Worm (Caenorhabditis elegans): ENCODE data around the gene T22B7.8.

Gene T22B7.8

ce11 chrX:5631626-5632025 is at the start of gene T22B7.8:
T22B7.8 (plus strand) TSS chrX:5631926.
- TF ChIP-seq aptf-3 (GFP tag; IDR thresholded peaks at IDR 0.05) = no peak
- TF ChIP-seq madf-6 (GFP tag; IDR thresholded peaks at IDR 0.05) = no peak
- TF ChIP-seq F57C9.4 (tag; optimal IDR thresholded peaks at IDR 0.05) = no peak
- TF ChIP-seq mcd-1 (GFP tag; IDR thresholded peaks at IDR 0.05) = no peak
- no peak for TF ChIP-seq F55B11.4 (tag; optimal IDR thresholded peaks at IDR 0.05; ENCODE audit: borderline replicate concordance, insufficient read depth)
- no peak for TF ChIP-seq cebp-1 (GFP tag; IDR thresholded peaks at IDR 0.05)
- TF ChIP-seq cebp-1 (tag; optimal IDR thresholded peaks at IDR 0.05) = no peak

- peak; percentile 59; the same call in 1 of the 2 replicates for TF ChIP-seq hmg-1.2 (GFP tag; IDR thresholded peaks at IDR 0.05)
- no peak for TF ChIP-seq aptf-2 (GFP tag; conservative IDR thresholded peaks at IDR 0.05)
- peak; percentile 31 for TF ChIP-seq ceh-27 (GFP tag; optimal IDR thresholded peaks at IDR 0.05)
- TF ChIP-seq zfh-2 (GFP tag; conservative IDR thresholded peaks at IDR 0.05) = peak; percentile 83
- 0 out of 2 replicates have a peak, but pooled peaks have one; percentile 34 for TF ChIP-seq cebp-2 (GFP tag; IDR thresholded peaks at IDR 0.05)
These were observed 39.9 kb upstream of the T22B7.8 start for ce11 chrX:5591830-5592229.

DNA sequence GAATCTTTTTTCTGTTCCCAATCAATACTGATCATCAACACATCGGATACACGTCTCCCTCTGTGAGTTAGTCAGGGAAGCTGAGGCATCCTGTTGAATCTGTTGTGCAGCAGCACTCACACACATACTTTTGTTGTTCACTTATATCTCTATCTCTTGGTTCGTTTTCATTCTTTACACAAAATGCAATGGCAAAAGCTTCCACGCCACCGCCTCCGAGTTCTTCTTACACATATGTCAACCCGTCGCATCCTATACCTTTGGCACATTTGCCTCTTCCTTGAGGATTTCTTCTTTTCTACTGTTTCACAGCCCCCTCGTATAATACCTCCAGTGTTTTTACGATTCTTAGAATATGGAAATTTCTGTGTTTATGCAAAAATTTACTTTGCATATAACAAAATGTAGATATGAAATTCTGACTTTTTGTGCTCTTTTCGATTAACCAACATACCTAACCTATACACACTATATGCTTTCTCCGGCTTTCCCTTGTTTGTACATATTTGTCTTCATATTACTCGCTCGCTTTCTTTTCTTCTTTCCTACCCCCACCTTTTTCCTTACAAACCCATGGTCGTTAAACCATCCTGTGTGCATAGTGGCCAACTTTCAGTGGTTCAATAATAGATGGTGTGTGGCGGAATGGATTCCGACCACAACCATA is 39.1 kb upstream of the T22B7.8 start, which contains the start of gene unc-97:
Gene unc-97, plus strand, starts transcription at position 617 of the 667 bp plus-strand sequence.
- TF ChIP-seq ztf-26 (tag; optimal IDR thresholded peaks at IDR 0.05) (no peak), hrde-1 (tag; optimal IDR thresholded peaks at IDR 0.05; ENCODE audit: borderline replicate concordance) (no peak)

DNA sequence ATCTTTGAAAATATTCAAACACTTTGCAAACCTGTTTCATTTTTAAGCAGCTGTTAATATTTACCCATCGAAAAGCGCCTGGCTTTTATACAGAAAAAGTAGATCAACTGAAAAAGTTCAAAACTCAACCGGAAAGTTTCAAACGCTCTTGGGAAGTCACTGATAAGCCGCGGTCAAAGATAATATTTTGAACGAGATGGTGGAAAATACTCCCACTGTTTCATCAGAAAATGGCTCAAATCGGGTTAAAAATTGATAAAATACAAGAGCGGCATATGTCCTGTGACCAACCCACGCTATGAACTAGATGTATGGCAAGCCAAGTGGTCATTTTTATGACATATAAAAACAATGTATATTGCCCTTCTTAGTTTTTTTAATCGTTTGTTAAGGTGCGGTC is 32.5 kb upstream of the T22B7.8 start, which contains the start of gene sulp-2:
Gene sulp-2, minus strand, starts transcription at position 107 of the 400 bp plus-strand sequence.
- no peak for TF ChIP-seq Y67H2A.10 (GFP tag; conservative IDR thresholded peaks at IDR 0.05)
- TF ChIP-seq nhr-80 (tag; optimal IDR thresholded peaks at IDR 0.05) = peak; percentile 31

DNA sequence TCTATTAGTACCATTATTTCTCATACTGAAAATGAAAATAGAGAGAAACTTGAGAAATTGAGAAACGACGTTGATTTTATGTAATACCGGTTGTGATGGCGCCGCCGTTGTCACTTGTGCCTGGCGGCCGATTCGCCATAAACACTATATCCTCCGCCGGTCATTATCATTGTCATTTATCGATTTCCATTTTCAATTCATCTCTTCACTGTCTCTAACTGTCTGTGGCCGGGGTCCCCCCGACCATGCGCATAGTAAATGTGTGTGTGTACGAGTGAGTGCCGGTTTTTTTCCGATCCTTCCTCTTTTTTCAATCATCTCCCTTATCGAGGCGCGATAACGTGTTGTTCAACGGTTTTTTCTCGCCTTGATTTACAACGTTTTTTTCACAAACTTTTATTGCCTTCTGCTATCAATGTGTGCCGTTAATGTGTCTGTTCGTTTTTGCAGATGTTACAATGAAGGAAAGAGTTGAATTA is 28.3 kb upstream of the T22B7.8 start, which contains the start of gene F14D12.1:
Gene F14D12.1, plus strand, starts transcription at position 429 of the 479 bp plus-strand sequence.
- TF ChIP-seq lag-1 (GFP tag; IDR thresholded peaks at IDR 0.05) = no peak
- no peak for TF ChIP-seq F39B2.1 (GFP tag; IDR thresholded peaks at IDR 0.05)
- no peak for TF ChIP-seq tbx-9 (tag; optimal IDR thresholded peaks at IDR 0.05; ENCODE audit: borderline replicate concordance)
- no peak for TF ChIP-seq Y67H2A.10 (GFP tag; conservative IDR thresholded peaks at IDR 0.05)
- no peak for TF ChIP-seq unc-130 (GFP tag; optimal IDR thresholded peaks at IDR 0.05)
- no peak for TF ChIP-seq ceh-79 (tag; optimal IDR thresholded peaks at IDR 0.05)
- no peak for TF ChIP-seq ztf-25 (GFP tag; IDR thresholded peaks at IDR 0.05)
- no peak for TF ChIP-seq B0336.3 (GFP tag; IDR thresholded peaks at IDR 0.05)
- TF ChIP-seq F52B5.7 (tag; optimal IDR thresholded peaks at IDR 0.05) = no peak

- no peak for TF ChIP-seq ceh-79 (tag; optimal IDR thresholded peaks at IDR 0.05)
- TF ChIP-seq dpff-1 (tag; optimal IDR thresholded peaks at IDR 0.05) = no peak
- no peak for TF ChIP-seq ceh-100 (GFP tag; IDR thresholded peaks at IDR 0.05)
- no peak for TF ChIP-seq madf-6 (GFP tag; IDR thresholded peaks at IDR 0.05)
- no peak for TF ChIP-seq him-1 (tag; optimal IDR thresholded peaks at IDR 0.05)
- TF ChIP-seq rec-8 (tag; optimal IDR thresholded peaks at IDR 0.05) = no peak
- no peak for TF ChIP-seq bed-1 (GFP tag; IDR thresholded peaks at IDR 0.05)
These were observed 26.7 kb upstream of the T22B7.8 start for ce11 chrX:5605049-5605448.
